Worm (Caenorhabditis elegans) whole organism, L1 larva: ENCODE results near the gene zig-12.

ENCODE experiments used
- efl-3 ChIP-seq: fragments of 200-800 bp; sonication (Bioruptor generic); optimal IDR thresholded peaks from 2 replicates; lab custom pipeline; 2018; ENCODE audit warnings: mild to moderate bottlenecking, missing genetic modification characterization, missing compliant biosample characterization
- fkh-10 ChIP-seq: sonication (generic microtip); optimal IDR thresholded peaks from 2 replicates; lab custom pipeline; 2017; ENCODE audit warnings: missing biosample characterization, missing genetic modification reagents, missing genetic modification characterization
- nhr-237 ChIP-seq: fragments of 150-350 bp; optimal IDR thresholded peaks from 2 replicates; lab custom pipeline; 2014; ENCODE audit warnings: missing biosample characterization, missing genetic modification characterization
- sox-4 ChIP-seq: sonication (generic microtip); optimal IDR thresholded peaks from 2 replicates; lab custom pipeline; 2016; ENCODE audit warnings: missing genetic modification characterization, missing compliant biosample characterization

ce11 chrX:8754285-8754795, 9.4 kb upstream of the zig-12 start:
- TF ChIP-seq fkh-10 (no peak), efl-3 (GFP tag; lab: Kevin White, UChicago) (no peak), nhr-237 (tag; lab: Kevin White, UChicago) (no peak), sox-4 (tag; lab: Kevin White, UChicago) (no peak)
